Worm (Caenorhabditis elegans): ENCODE results near the gene gln-3.

- no peak for TF ChIP-seq nhr-12 (tag; optimal IDR thresholded peaks at IDR 0.05)
- TF ChIP-seq lin-35 (GFP tag; optimal IDR thresholded peaks at IDR 0.05), result no peak
- TF ChIP-seq dpl-1 (GFP tag; optimal IDR thresholded peaks at IDR 0.05), result no peak
- no peak for TF ChIP-seq ama-1 (optimal IDR thresholded peaks at IDR 0.05)
- TF ChIP-seq jun-1 (tag; optimal IDR thresholded peaks at IDR 0.05), result no peak
- no peak for TF ChIP-seq unc-62 (GFP tag; optimal IDR thresholded peaks at IDR 0.05)
These were observed 31.6 kb upstream of the gln-3 start, which contains the start of gene H25K10.1 for ce11 chrIV:16202074-16202473.
